Worm (Caenorhabditis elegans) whole organism, L3 larva: ENCODE measurements around the gene F33H12.1.
A peak's percentile ranks its signal among the peaks of the same experiment; 100 is the strongest.

Source experiments
- ama-1 ChIP-seq: fragments of 150-350 bp; optimal IDR thresholded peaks from 2 replicates; lab custom pipeline; 2018
- elt-1 ChIP-seq: fragments of 150-350 bp; optimal IDR thresholded peaks from 2 replicates; lab custom pipeline; 2014; ENCODE audit warnings: missing biosample characterization, missing genetic modification characterization
- elt-2 ChIP-seq: sonication (generic microtip); optimal IDR thresholded peaks from 2 replicates; lab custom pipeline; 2016; ENCODE audit warnings: missing genetic modification reagents, mild to moderate bottlenecking, missing genetic modification characterization, missing compliant biosample characterization
- jun-1 ChIP-seq: fragments of 150-350 bp; optimal IDR thresholded peaks from 2 replicates; lab custom pipeline; 2014; ENCODE audit warnings: missing biosample characterization, missing genetic modification reagents, missing genetic modification characterization
- lin-15B ChIP-seq: fragments of 150-350 bp; optimal IDR thresholded peaks from 2 replicates; lab custom pipeline; 2014; ENCODE audit warnings: missing biosample characterization, missing genetic modification characterization
- lin-39 ChIP-seq: fragments of 150-350 bp; optimal IDR thresholded peaks from 2 replicates; lab custom pipeline; 2018; ENCODE audit warnings: missing biosample characterization, missing genetic modification reagents, missing genetic modification characterization
- mdl-1 ChIP-seq: fragments of 150-350 bp; optimal IDR thresholded peaks from 2 replicates; lab custom pipeline; 2014; ENCODE audit warnings: missing biosample characterization, missing genetic modification characterization
- nfya-1 ChIP-seq: sonication (generic microtip); optimal IDR thresholded peaks from 2 replicates; lab custom pipeline; 2017; ENCODE audit warnings: missing genetic modification characterization, mild to moderate bottlenecking, missing compliant biosample characterization, antibody characterized with exemption, moderate library complexity; ENCODE audit not compliant: insufficient read depth
- nhr-11 ChIP-seq: fragments of 150-350 bp; optimal IDR thresholded peaks from 2 replicates; lab custom pipeline; 2014; ENCODE audit warnings: missing biosample characterization, missing genetic modification characterization
- nhr-237 ChIP-seq: fragments of 150-350 bp; optimal IDR thresholded peaks from 2 replicates; lab custom pipeline; 2014; ENCODE audit warnings: missing biosample characterization, missing genetic modification characterization
- nhr-25 ChIP-seq: sonication (generic microtip); optimal IDR thresholded peaks from 2 replicates; lab custom pipeline; 2017; ENCODE audit warnings: missing biosample characterization, missing genetic modification characterization
- pha-4 ChIP-seq: fragments of 150-350 bp; optimal IDR thresholded peaks from 2 replicates; lab custom pipeline; 2014; ENCODE audit warnings: missing biosample characterization, missing genetic modification reagents, missing genetic modification characterization
- unc-39 ChIP-seq: sonication (generic microtip); optimal IDR thresholded peaks from 4 replicates; lab custom pipeline; 2017; ENCODE audit warnings: missing biosample characterization, missing genetic modification characterization
- ztf-4 ChIP-seq: fragments of 150-350 bp; optimal IDR thresholded peaks from 2 replicates; lab custom pipeline; 2014; ENCODE audit warnings: missing biosample characterization, missing genetic modification characterization

- no peak for TF ChIP-seq nhr-25 (tag; lab: Kevin White, UChicago)
- no peak for TF ChIP-seq nhr-11
- TF ChIP-seq mdl-1 (tag; lab: Kevin White, UChicago) = no peak
- TF ChIP-seq ztf-4 (tag; lab: Kevin White, UChicago) = no peak
- TF ChIP-seq pha-4 (tag; lab: Kevin White, UChicago) = no peak
- TF ChIP-seq unc-39 (tag; lab: Kevin White, UChicago) = no peak
- TF ChIP-seq lin-39 (tag; lab: Kevin White, UChicago) = no peak
- no peak for TF ChIP-seq ama-1 (lab: Kevin White, UChicago)
- TF ChIP-seq nhr-237 (tag; lab: Kevin White, UChicago) = no peak
- TF ChIP-seq lin-15B (tag; lab: Kevin White, UChicago) = no peak
- peak; percentile 96 for TF ChIP-seq elt-2 (tag; lab: Kevin White, UChicago)
- no peak for TF ChIP-seq nfya-1 (tag; lab: Kevin White, UChicago)
- TF ChIP-seq jun-1 (tag; lab: Kevin White, UChicago) = no peak
- TF ChIP-seq elt-1 = no peak
Observed at ce11 chrII:2586861-2587554, 13.3 kb upstream of the F33H12.1 start, which contains the start of the genes F33H12.7 and sri-39.
